ENCODE assay signal across 5 fruit fly cellular contexts in the genomic region with DNA sequence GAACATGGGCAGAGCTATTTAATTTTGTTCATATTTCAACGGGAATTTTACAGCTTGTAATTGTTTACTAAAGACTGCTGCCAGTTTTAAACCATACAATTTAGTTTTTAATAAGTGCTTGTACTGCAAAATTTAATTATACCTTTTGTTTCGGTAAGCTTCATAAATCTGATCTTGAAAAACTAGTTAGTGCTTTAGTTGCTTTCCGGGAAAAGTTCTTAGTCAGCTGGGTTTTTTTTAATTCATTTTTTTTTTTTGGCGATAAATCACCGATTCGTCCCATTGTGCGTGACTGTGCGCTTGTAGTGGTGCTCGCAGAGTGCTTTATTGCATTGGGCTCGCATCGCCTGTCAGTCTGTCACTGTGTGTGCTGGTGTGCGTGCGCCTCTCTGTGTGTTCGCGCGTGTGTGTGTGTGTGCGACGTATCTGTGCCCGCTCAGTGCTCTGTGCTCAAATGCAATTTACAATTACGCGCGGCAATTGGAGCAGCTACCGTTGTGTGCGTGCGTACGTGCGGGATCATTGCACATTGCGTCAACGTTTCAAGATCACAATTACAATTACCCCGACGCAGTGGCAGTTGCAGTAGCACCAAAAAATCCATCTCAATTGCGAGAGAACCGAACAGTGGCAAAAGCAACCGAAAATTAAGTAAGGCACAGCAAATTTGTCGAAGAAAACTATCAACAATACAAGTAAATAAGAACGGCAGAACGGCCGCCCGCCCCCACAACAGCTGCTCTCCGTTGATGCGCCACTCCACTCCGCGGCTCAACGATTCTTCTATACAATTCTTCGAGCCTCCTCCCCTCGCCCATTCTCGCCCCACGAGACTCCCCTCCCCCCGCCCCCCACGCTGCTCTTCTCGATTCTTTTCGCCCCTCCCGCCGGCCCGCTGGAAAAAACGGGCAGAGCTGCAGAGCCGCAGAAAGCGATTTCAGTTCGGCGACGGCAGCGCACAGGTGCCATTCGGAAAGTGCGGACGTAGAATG.
TF ChIP-seq lines count a peak whose summit lies in the region.

No protein-coding gene starts in this region.

- TF ChIP-seq CTCF in whole organism, embryonic (GFP tag; optimal IDR thresholded peaks at IDR 0.05; lab: Kevin White, UChicago): no peak

TF ChIP-seq in whole organism, adult, 20 proteins besides CTCF, POLR2A, EP300 and RAD21:
- TF ChIP-seq Mnt (GFP tag; optimal IDR thresholded peaks at IDR 0.05; lab: Kevin White, UChicago) (peak; percentile 10), toe (GFP tag; optimal IDR thresholded peaks at IDR 0.05; lab: Kevin White, UChicago) (no peak), cic (GFP tag; optimal IDR thresholded peaks at IDR 0.05; lab: Kevin White, UChicago) (peak; percentile 63), Clk (GFP tag; optimal IDR thresholded peaks at IDR 0.05; lab: Kevin White, UChicago) (no peak), CG7101 (tag; optimal IDR thresholded peaks at IDR 0.05; lab: Kevin White, UChicago) (peak; percentile 5), CG11617 (GFP tag; optimal IDR thresholded peaks at IDR 0.05; lab: Kevin White, UChicago) (peak; percentile 39), tj (GFP tag; optimal IDR thresholded peaks at IDR 0.05; lab: Kevin White, UChicago) (peak; percentile 29)

TF ChIP-seq in whole organism, embryonic, 481 proteins besides CTCF, POLR2A, EP300 and RAD21 (continues in another document):
- TF ChIP-seq Oaz (GFP tag; IDR thresholded peaks at IDR 0.05; lab: Robert Waterston, UW) (no peak), fd96Cb (tag; optimal IDR thresholded peaks at IDR 0.05; lab: Kevin White, UChicago) (no peak), peb (GFP tag; IDR thresholded peaks at IDR 0.05; lab: Robert Waterston, UW) (no peak), kni (GFP tag; optimal IDR thresholded peaks at IDR 0.05; lab: Kevin White, UChicago) (peak; percentile 55), Med (GFP tag; lab: Kevin White, UChicago) (peak; percentile 64), nau (GFP tag; optimal IDR thresholded peaks at IDR 0.05; lab: Kevin White, UChicago) (peak; percentile 28), CG17802 (tag; optimal IDR thresholded peaks at IDR 0.05; lab: Kevin White, UChicago) (no peak), Bteb2 (GFP tag; optimal IDR thresholded peaks at IDR 0.05; lab: Kevin White, UChicago) (no peak), CG6654 (GFP tag; optimal IDR thresholded peaks at IDR 0.05; lab: Kevin White, UChicago) (no peak), Abd-B (GFP tag; optimal IDR thresholded peaks at IDR 0.05; lab: Kevin White, UChicago) (no peak), CG10274 (GFP tag; optimal IDR thresholded peaks at IDR 0.05; lab: Kevin White, UChicago) (no peak), br (optimal IDR thresholded peaks at IDR 0.05; lab: Kevin White, UChicago) (no peak), CG10543 (GFP tag; optimal IDR thresholded peaks at IDR 0.05; lab: Kevin White, UChicago) (peak; percentile 23), Usf (GFP tag; optimal IDR thresholded peaks at IDR 0.05; lab: Kevin White, UChicago) (no peak), Tbp (GFP tag; optimal IDR thresholded peaks at IDR 0.05; lab: Kevin White, UChicago) (no peak), CG31388 (GFP tag; optimal IDR thresholded peaks at IDR 0.05; lab: Kevin White, UChicago) (no peak), salm (tag; optimal IDR thresholded peaks at IDR 0.05; lab: Kevin White, UChicago) (no peak), zf30C (GFP tag; optimal IDR thresholded peaks at IDR 0.05; lab: Kevin White, UChicago) (no peak), gsb (GFP tag; IDR thresholded peaks at IDR 0.05; lab: Robert Waterston, UW) (no peak)

TF ChIP-seq in whole organism, prepupa, 60 proteins besides CTCF, POLR2A, EP300 and RAD21 (continues in another document):
- TF ChIP-seq Eip78C (GFP tag; lab: Kevin White, UChicago) (peak; percentile 53), CG7368 (GFP tag; optimal IDR thresholded peaks at IDR 0.05; lab: Kevin White, UChicago) (no peak), eg (GFP tag; IDR thresholded peaks at IDR 0.05; lab: Robert Waterston, UW) (0 out of 3 replicates have a peak, but pooled peaks have one; percentile 23), Lpt (GFP tag; optimal IDR thresholded peaks at IDR 0.05; lab: Kevin White, UChicago) (peak; percentile 4), Hr39 (GFP tag; optimal IDR thresholded peaks at IDR 0.05; lab: Kevin White, UChicago) (no peak), fkh (GFP tag; optimal IDR thresholded peaks at IDR 0.05; lab: Kevin White, UChicago) (peak; percentile 30), CG31627 (GFP tag; optimal IDR thresholded peaks at IDR 0.05; lab: Kevin White, UChicago) (no peak), CG11762 (GFP tag; optimal IDR thresholded peaks at IDR 0.05; lab: Kevin White, UChicago; ENCODE audit: insufficient read depth) (no peak), Eip93F (GFP tag; optimal IDR thresholded peaks at IDR 0.05; lab: Kevin White, UChicago) (no peak), svp (GFP tag; lab: Kevin White, UChicago) (peak; percentile 91), Sox102F (GFP tag; optimal IDR thresholded peaks at IDR 0.05; lab: Kevin White, UChicago) (no peak), dac (GFP tag; optimal IDR thresholded peaks at IDR 0.05; lab: Kevin White, UChicago) (no peak), CG16779 (tag; optimal IDR thresholded peaks at IDR 0.05; lab: Kevin White, UChicago) (peak; percentile 6), CG6792 (GFP tag; optimal IDR thresholded peaks at IDR 0.05; lab: Kevin White, UChicago) (no peak), Gug (GFP tag; IDR thresholded peaks at IDR 0.05; lab: Robert Waterston, UW) (no peak), CG8319 (GFP tag; optimal IDR thresholded peaks at IDR 0.05; lab: Kevin White, UChicago) (no peak), topi (GFP tag; optimal IDR thresholded peaks at IDR 0.05; lab: Kevin White, UChicago) (peak; percentile 18), cyc (GFP tag; optimal IDR thresholded peaks at IDR 0.05; lab: Kevin White, UChicago) (no peak), CG8632 (GFP tag; optimal IDR thresholded peaks at IDR 0.05; lab: Kevin White, UChicago) (no peak)

TF ChIP-seq in whole organism, pupa, 21 proteins besides CTCF, POLR2A, EP300 and RAD21:
- no peak for TF ChIP-seq D1 (tag; optimal IDR thresholded peaks at IDR 0.05; lab: Kevin White, UChicago)
- no peak for TF ChIP-seq Snoo (tag; optimal IDR thresholded peaks at IDR 0.05; lab: Kevin White, UChicago)
- no peak for TF ChIP-seq CG10348 (GFP tag; IDR thresholded peaks at IDR 0.05; lab: Robert Waterston, UW)
- TF ChIP-seq CG4496 (GFP tag; IDR thresholded peaks at IDR 0.05; lab: Robert Waterston, UW): 0 out of 3 replicates have a peak, but pooled peaks have one; percentile 34
- peak; percentile 11 for TF ChIP-seq CG15710 (tag; optimal IDR thresholded peaks at IDR 0.05; lab: Kevin White, UChicago)
- TF ChIP-seq CG12605 (GFP tag; IDR thresholded peaks at IDR 0.05; lab: Robert Waterston, UW): no peak
- TF ChIP-seq CG32121 (GFP tag; IDR thresholded peaks at IDR 0.05; lab: Robert Waterston, UW): peak; percentile 38; the same call in 1 of the 2 replicates
- TF ChIP-seq CG8301 (tag; optimal IDR thresholded peaks at IDR 0.05; lab: Kevin White, UChicago): no peak
- no peak for TF ChIP-seq CG14655 (GFP tag; optimal IDR thresholded peaks at IDR 0.05; lab: Kevin White, UChicago)
- peak; percentile 15 for TF ChIP-seq gl (tag; optimal IDR thresholded peaks at IDR 0.05; lab: Kevin White, UChicago)
- TF ChIP-seq CG9948 (tag; optimal IDR thresholded peaks at IDR 0.05; lab: Kevin White, UChicago): no peak
- no peak for TF ChIP-seq CG34367 (tag; optimal IDR thresholded peaks at IDR 0.05; lab: Kevin White, UChicago)
- TF ChIP-seq Pif1B (GFP tag; optimal IDR thresholded peaks at IDR 0.05; lab: Kevin White, UChicago): no peak
- no peak for TF ChIP-seq rn (GFP tag; IDR thresholded peaks at IDR 0.05; lab: Robert Waterston, UW)
- no peak; the same call in 1 of the 2 replicates for TF ChIP-seq Ets98B (GFP tag; IDR thresholded peaks at IDR 0.05; lab: Robert Waterston, UW)
- TF ChIP-seq CG13204 (GFP tag; optimal IDR thresholded peaks at IDR 0.05; lab: Kevin White, UChicago): peak; percentile 77
- TF ChIP-seq EcR (GFP tag; optimal IDR thresholded peaks at IDR 0.05; lab: Kevin White, UChicago): peak; percentile 76
- TF ChIP-seq CG8159 (tag; optimal IDR thresholded peaks at IDR 0.05; lab: Kevin White, UChicago): no peak
- TF ChIP-seq CG17806 (tag; optimal IDR thresholded peaks at IDR 0.05; lab: Kevin White, UChicago): no peak
- peak; percentile 18 for TF ChIP-seq Pif1A (GFP tag; optimal IDR thresholded peaks at IDR 0.05; lab: Kevin White, UChicago)
- TF ChIP-seq fd96Ca (GFP tag; IDR thresholded peaks at IDR 0.05; lab: Robert Waterston, UW): no peak

TF ChIP-seq in whole organism, wandering third instar larva, 38 proteins besides CTCF, POLR2A, EP300 and RAD21 (continues in another document):
- no peak for TF ChIP-seq OdsH (GFP tag; optimal IDR thresholded peaks at IDR 0.05; lab: Kevin White, UChicago)
- no peak for TF ChIP-seq dmrt93B (GFP tag; optimal IDR thresholded peaks at IDR 0.05; lab: Kevin White, UChicago)
- no peak for TF ChIP-seq rgr (GFP tag; optimal IDR thresholded peaks at IDR 0.05; lab: Kevin White, UChicago)
- no peak for TF ChIP-seq sage (GFP tag; optimal IDR thresholded peaks at IDR 0.05; lab: Kevin White, UChicago)
- no peak for TF ChIP-seq sv (GFP tag; optimal IDR thresholded peaks at IDR 0.05; lab: Kevin White, UChicago)
- no peak for TF ChIP-seq CG32264 (GFP tag; optimal IDR thresholded peaks at IDR 0.05; lab: Kevin White, UChicago)
- peak; percentile 36 for TF ChIP-seq psq (GFP tag; optimal IDR thresholded peaks at IDR 0.05; lab: Kevin White, UChicago)
- TF ChIP-seq pan (optimal IDR thresholded peaks at IDR 0.05; lab: Kevin White, UChicago): no peak
- TF ChIP-seq Jra (GFP tag; optimal IDR thresholded peaks at IDR 0.05; lab: Kevin White, UChicago): no peak
- TF ChIP-seq Sp1 (GFP tag; optimal IDR thresholded peaks at IDR 0.05; lab: Kevin White, UChicago): peak; percentile 18
- no peak for TF ChIP-seq CrebA (GFP tag; optimal IDR thresholded peaks at IDR 0.05; lab: Kevin White, UChicago; ENCODE audit: borderline replicate concordance)
- TF ChIP-seq GATAd (GFP tag; optimal IDR thresholded peaks at IDR 0.05; lab: Kevin White, UChicago): no peak
- no peak for TF ChIP-seq tai (GFP tag; optimal IDR thresholded peaks at IDR 0.05; lab: Kevin White, UChicago)
- no peak for TF ChIP-seq Rel (GFP tag; optimal IDR thresholded peaks at IDR 0.05; lab: Kevin White, UChicago)
- TF ChIP-seq Rel (tag; optimal IDR thresholded peaks at IDR 0.05; lab: Kevin White, UChicago): peak; percentile 41
- no peak for TF ChIP-seq Hnf4 (GFP tag; optimal IDR thresholded peaks at IDR 0.05; lab: Kevin White, UChicago)
- peak; percentile 33 for TF ChIP-seq Dif (GFP tag; optimal IDR thresholded peaks at IDR 0.05; lab: Kevin White, UChicago; ENCODE audit: partially characterized antibody)
- no peak for TF ChIP-seq lola (GFP tag; optimal IDR thresholded peaks at IDR 0.05; lab: Kevin White, UChicago)
- TF ChIP-seq Myc (optimal IDR thresholded peaks at IDR 0.05; lab: Kevin White, UChicago): no peak
- no peak for TF ChIP-seq foxo (GFP tag; optimal IDR thresholded peaks at IDR 0.05; lab: Kevin White, UChicago)
- peak; percentile 5 for TF ChIP-seq Hr83 (GFP tag; optimal IDR thresholded peaks at IDR 0.05; lab: Kevin White, UChicago; ENCODE audit: poor library complexity, severe bottlenecking)
- peak; percentile 51 for TF ChIP-seq woc (GFP tag; optimal IDR thresholded peaks at IDR 0.05; lab: Kevin White, UChicago)
- peak; percentile 80 for TF ChIP-seq N (GFP tag; optimal IDR thresholded peaks at IDR 0.05; lab: Kevin White, UChicago)
